Worm (Caenorhabditis elegans): ENCODE results near the gene F54E7.9.

DNA sequence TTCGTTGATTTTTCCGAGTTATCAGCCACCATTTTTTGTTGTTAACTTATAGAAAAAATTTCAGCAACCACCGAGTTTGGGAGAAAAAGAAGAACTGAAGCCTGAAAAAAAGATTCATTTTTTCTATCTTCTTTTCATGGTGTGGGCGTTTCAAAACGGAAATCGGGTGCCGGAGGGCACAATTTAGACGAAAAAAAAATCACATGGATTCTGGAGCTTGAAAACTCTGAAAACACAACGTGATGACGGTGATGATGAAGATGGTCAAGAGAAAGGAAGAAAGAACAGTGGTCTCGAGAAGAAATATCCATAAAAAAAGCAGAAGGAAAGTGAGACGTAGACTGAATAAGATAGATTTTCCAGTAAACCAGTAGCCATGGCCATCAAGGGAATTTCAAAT is 6.3 kb upstream of the F54E7.9 start, which contains the start of gene rcan-1:
- TF ChIP-seq ztf-29 (GFP tag; IDR thresholded peaks at IDR 0.05) (no peak), ztf-23 (GFP tag; IDR thresholded peaks at IDR 0.05) (no peak), T22C8.4 (GFP tag; IDR thresholded peaks at IDR 0.05) (no peak), tab-1 (GFP tag; IDR thresholded peaks at IDR 0.05) (no peak), flt-1 (GFP tag; IDR thresholded peaks at IDR 0.05) (no peak), ref-1 (GFP tag; conservative IDR thresholded peaks at IDR 0.05) (no peak), klf-2 (GFP tag; conservative IDR thresholded peaks at IDR 0.05) (no peak), cog-1 (tag; optimal IDR thresholded peaks at IDR 0.05) (no peak)

All from whole organism, midembryonic.